Worm (Caenorhabditis elegans) whole organism, midembryonic: ENCODE measurements around the gene H20E11.3.

ENCODE experiments used
- T22C8.4 ChIP-seq: fragments of 200-800 bp; sonication (Bioruptor generic); IDR thresholded peaks from 2 replicates; pipeline ENCODE4 v1.3.6; 2022; ENCODE audit warnings: missing genetic modification characterization, missing compliant biosample characterization
- flt-1 ChIP-seq: fragments of 200-800 bp; sonication (Bioruptor generic); IDR thresholded peaks from 2 replicates; pipeline ENCODE4 v1.3.6; 2022; ENCODE audit warnings: missing genetic modification characterization, missing compliant biosample characterization
- klf-2 ChIP-seq: fragments of 200-800 bp; sonication (Bioruptor generic); conservative IDR thresholded peaks from 2 replicates; pipeline ENCODE4 v1.3.6; 2022; ENCODE audit warnings: missing genetic modification reagents, missing genetic modification characterization, missing compliant biosample characterization
- tab-1 ChIP-seq: fragments of 200-800 bp; sonication (Bioruptor generic); IDR thresholded peaks from 2 replicates; pipeline ENCODE4 v1.3.6; 2022; ENCODE audit warnings: missing genetic modification characterization, missing compliant biosample characterization
- ztf-29 ChIP-seq: fragments of 200-800 bp; sonication (Bioruptor generic); IDR thresholded peaks from 2 replicates; pipeline ENCODE4 v1.3.6; 2022; ENCODE audit warnings: missing genetic modification reagents, missing genetic modification characterization, missing compliant biosample characterization

DNA sequence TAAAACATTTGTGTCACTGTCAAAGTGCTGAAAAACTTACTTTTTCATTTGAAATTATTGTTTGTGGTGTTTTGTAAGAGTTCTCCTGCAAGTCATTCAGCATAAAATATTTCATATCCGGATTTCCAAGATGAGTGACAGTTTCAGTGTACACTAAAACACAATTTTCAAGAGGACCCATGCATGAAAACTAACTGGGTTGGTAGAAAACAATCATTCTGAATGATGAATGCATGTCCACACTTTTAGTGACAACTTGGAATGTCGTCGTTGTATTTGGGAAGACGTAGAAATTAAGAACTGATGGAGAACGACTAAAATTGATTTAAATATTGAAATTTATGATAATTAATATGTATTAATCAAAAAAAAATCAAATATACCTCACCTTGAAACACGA lies 2.9 kb upstream of the H20E11.3 start:
- TF ChIP-seq tab-1 (GFP tag; lab: Robert Waterston, UW) = no peak
- TF ChIP-seq klf-2 (GFP tag; lab: Robert Waterston, UW) = no peak
- TF ChIP-seq flt-1 = no peak
- TF ChIP-seq T22C8.4 (GFP tag; lab: Robert Waterston, UW) = no peak
- TF ChIP-seq ztf-29 (GFP tag; lab: Robert Waterston, UW) = no peak
